Worm (Caenorhabditis elegans): ENCODE data around the gene nhr-195.

Gene nhr-195

DNA sequence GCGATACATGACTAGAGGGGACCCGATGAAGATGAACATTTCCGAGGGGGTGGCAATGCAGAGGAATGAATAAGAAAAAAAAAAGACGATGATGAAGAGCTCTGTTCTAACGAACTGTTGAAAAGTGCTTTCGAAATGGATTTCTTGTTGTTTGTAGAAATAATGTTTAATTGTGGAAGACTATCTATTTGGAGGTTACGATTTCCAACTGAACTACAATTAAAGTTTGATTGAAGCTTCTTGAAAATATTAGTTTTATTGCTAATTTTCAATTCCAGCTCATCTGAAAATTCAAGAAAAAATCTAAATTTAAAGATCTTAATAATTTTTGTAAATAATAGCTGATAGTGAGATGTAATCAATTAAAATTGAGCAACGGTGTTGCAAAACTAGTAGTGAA lies 27.7 kb downstream of the nhr-195 start:
- TF ChIP-seq dao-5 (tag; optimal IDR thresholded peaks at IDR 0.05) (no peak), him-1 (tag; optimal IDR thresholded peaks at IDR 0.05) (no peak), W03F9.2 (tag; optimal IDR thresholded peaks at IDR 0.05) (no peak)

DNA sequence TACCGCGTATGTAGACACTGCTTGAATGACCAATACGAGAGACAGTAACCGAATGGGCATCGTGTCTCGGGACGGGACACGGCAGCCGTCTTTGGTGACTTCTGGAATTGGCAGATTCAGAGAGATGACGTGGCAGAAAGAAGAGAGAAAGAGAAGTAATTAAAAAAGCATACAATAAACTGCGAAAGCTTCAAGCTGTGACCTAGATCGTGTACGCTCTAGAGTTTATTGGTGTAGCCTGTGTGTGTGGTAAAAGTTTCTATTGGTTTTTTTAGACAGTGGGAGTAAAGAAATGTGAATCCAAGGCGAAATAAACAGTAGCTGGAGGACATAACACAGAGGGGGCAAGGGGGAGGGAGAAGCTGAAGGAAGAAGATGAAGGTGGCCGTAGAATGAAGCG lies 28.2 kb downstream of the nhr-195 start, which contains the start of gene T19A5.3:
Gene T19A5.3 (minus strand): TSS at position 101 of the 400 bp plus-strand sequence.
- no peak for TF ChIP-seq W03F9.2 (tag; optimal IDR thresholded peaks at IDR 0.05)
- TF ChIP-seq him-1 (tag; optimal IDR thresholded peaks at IDR 0.05): no peak
- TF ChIP-seq dao-5 (tag; optimal IDR thresholded peaks at IDR 0.05): no peak

DNA sequence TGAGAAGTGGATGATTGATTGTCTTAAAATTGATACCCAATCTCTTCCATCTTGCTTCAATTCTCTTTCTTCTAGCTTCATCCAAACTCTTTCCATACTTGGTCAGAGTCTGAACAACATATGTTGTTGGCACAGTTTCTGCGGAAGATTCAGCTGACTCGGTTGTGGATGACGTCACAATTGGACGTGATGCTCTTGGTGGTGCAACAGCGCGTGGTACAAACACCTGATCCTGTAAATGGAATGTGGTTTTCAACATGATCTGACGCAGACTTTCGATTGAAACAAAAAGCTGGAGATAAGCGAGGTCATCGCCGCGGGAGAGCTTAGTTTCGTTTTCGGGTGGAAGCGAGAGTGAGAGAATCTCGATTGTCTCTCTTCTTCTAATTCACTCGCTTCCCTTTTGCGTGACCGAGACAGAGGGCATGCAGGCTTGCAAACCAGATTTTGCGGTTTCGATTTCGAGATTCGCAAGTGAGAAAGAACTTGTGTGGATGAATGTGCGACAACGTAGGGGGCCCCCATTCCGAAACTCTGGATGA lies 29.7 kb downstream of the nhr-195 start:
- TF ChIP-seq dao-5 (tag; optimal IDR thresholded peaks at IDR 0.05) (no peak), W03F9.2 (tag; optimal IDR thresholded peaks at IDR 0.05) (no peak), him-1 (tag; optimal IDR thresholded peaks at IDR 0.05) (no peak)

DNA sequence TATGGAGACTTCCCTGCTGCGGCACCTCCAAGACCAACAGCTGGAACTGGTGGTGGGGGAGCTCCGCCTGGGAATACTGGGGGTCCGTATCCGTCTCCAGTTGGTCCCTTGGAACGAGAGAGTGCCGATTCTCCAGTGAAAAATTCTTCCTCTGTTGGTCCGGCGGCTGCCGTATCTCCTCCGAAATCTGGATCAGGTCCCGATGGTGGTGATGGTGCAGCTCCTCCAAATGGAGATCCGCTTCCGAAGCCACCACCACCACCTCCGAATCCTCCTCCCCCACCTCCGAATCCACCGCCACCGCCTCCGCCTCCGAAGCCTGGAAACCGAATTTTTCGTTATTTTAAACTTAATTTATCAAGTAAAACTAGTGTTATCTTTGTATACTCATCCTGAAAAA lies 31.8 kb downstream of the nhr-195 start:
- TF ChIP-seq him-1 (tag; optimal IDR thresholded peaks at IDR 0.05): no peak

DNA sequence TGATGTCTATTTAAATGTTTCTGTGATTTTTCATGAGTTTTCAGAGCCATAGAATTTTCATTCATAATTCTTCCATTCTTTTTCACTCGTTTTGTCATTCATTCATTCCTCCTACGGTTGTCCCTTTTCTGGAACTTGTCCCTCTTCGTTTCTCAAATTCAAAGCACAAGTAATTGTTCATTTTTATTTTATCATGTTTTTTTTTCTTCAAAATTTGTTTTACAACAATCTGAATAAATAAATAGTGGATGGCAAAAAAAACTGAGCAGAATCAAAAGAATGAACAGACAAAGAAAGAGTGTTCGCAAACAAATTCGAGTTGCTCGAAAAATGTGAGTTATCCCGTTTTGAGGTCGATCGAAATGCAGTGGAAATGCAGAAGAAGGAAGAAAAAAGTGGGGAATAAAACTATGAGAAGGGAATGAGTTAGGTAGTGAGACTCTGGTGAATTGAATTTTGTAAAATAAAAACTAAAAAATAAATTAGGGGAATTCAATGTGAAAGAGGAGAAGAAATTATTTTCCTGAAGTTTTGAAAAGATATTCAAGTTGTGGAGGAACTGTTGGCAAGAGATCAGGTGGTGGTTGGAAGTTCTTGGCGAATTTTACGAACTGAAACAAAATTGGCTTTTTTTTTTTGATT lies 32.6 kb downstream of the nhr-195 start:
- no peak for TF ChIP-seq dao-5 (tag; optimal IDR thresholded peaks at IDR 0.05)
- TF ChIP-seq W03F9.2 (tag; optimal IDR thresholded peaks at IDR 0.05): no peak
- TF ChIP-seq him-1 (tag; optimal IDR thresholded peaks at IDR 0.05): no peak

DNA sequence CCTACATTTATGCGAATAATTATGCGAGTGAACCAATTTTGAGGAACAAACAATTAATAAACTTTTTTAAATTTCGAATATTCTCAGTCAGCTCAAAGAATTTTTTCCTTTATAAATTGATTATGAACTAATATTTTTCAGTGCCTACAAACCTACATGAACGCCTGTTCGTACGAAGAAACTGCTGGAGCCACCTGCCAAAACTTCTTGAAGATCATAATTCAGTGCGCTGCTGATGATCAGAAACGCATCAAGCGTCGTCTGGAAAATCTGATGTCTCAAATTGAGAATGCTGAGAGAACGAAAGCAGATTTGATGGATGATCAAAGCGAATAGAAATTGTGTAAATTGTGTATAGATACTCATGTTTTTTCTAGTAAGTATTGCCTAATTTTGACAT lies 33.2 kb downstream of the nhr-195 start:
- TF ChIP-seq him-1 (tag; optimal IDR thresholded peaks at IDR 0.05) (no peak), dao-5 (tag; optimal IDR thresholded peaks at IDR 0.05) (no peak), W03F9.2 (tag; optimal IDR thresholded peaks at IDR 0.05) (no peak)

DNA sequence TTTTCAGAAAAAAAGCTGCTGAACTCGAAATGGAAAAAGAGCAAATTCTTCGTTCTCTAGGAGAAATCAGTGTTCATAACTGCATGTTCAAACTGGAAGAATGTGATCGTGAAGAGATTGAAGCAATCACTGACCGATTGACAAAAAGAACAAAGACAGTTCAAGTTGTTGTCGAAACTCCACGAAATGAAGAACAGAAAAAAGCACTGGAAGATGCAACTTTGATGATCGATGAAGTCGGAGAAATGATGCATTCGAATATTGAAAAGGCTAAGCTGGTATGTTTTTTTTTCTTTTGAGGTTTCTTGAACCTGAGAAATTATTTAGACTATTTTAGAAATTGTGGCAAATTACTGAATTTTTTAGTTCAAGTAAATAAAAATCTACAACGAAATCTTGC lies 33.7 kb downstream of the nhr-195 start:
- no peak for TF ChIP-seq him-1 (tag; optimal IDR thresholded peaks at IDR 0.05)
- TF ChIP-seq W03F9.2 (tag; optimal IDR thresholded peaks at IDR 0.05): no peak
- TF ChIP-seq dao-5 (tag; optimal IDR thresholded peaks at IDR 0.05): no peak

DNA sequence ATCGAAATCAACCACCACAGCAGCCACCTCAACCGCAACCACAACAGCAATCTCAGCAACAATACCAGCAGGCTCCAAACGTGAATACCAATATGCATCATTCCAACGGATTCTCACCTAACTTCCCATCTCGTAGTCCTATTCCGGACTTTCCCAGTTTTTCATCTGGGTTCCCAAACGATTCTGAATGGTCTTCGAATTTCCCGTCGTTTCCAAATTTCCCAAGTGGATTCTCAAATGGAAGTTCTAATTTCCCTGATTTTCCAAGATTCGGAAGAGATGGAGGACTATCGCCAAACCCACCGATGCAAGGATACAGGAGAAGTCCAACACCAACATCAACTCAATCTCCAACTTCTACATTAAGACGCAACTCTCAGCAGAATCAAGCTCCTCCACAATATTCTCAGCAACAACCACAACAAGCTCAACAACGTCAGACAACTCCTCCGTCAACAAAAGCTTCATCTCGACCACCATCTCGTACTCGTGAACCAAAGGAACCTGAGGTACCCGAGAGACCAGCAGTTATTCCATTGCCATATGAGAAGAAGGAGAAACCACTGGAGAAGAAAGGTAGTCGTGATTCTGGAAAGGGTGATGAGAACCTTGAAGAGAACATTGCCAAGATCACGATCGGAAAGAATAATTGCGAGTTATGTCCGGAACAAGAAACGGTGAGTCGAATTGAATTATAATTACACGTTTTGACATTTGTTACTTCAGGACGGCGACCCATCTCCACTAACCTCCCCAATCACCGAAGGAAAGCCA lies 34.5 kb downstream of the nhr-195 start:
- no peak for TF ChIP-seq him-1 (tag; optimal IDR thresholded peaks at IDR 0.05)
- TF ChIP-seq dao-5 (tag; optimal IDR thresholded peaks at IDR 0.05): no peak
- TF ChIP-seq W03F9.2 (tag; optimal IDR thresholded peaks at IDR 0.05): no peak

DNA sequence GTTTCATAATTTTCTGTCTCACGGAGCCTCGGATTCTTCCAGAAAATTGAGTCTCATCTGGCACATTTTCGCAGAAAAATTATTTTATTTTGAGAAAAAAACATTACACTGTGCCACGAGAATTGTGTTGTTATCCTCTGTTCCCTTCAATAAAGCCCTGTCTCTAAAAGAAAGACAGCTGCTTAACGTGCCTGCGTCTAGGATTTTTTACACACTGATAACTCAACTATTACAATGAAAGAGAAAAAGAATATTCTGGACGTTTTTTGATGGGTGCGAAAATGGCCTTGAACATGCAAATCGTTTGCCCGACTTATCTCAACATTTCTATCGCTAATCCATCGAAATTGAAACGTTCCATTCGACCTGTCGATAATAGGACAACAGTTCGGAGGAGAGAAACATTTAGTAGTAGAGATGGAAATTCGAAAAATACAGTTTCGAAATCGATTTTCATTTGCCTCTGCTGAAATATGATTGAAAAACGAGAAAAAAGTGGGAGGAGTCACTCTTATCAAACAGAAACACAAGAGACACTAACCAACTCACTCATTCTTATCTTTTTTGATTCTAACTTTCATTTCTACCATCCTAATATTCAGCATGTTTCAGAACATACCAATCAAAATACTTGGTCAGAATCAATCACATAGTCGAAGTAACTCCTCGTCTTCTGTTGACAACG lies 35.2 kb downstream of the nhr-195 start:
- no peak for TF ChIP-seq him-1 (tag; optimal IDR thresholded peaks at IDR 0.05)
- no peak for TF ChIP-seq W03F9.2 (tag; optimal IDR thresholded peaks at IDR 0.05)
- TF ChIP-seq dao-5 (tag; optimal IDR thresholded peaks at IDR 0.05): no peak

DNA sequence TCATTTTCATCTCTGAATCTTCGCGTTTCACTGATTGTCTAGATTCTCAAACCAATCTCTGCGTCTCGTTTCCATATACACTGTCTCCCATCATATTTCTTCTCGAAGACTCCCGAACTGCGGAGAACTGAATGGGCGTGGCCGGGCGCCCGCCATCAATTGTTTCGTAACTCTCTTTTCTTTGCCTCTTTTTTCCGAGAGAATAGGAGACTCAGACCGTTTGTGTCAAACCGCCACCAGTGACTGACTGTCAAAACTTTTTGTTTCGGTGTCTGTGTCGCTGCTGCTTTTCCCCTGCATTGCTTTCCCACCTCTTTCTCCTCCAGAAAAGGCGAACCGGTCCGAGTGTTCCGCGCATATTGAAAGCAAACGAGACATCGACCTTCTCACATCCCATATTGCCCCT lies 36.0 kb downstream of the nhr-195 start, which contains the start of gene unc-23:
Gene unc-23 (plus strand): TSS at position 176 of the 406 bp plus-strand sequence.
- TF ChIP-seq W03F9.2 (tag; optimal IDR thresholded peaks at IDR 0.05) (peak; percentile 54), dao-5 (tag; optimal IDR thresholded peaks at IDR 0.05) (peak; percentile 68), him-1 (tag; optimal IDR thresholded peaks at IDR 0.05) (no peak)

DNA sequence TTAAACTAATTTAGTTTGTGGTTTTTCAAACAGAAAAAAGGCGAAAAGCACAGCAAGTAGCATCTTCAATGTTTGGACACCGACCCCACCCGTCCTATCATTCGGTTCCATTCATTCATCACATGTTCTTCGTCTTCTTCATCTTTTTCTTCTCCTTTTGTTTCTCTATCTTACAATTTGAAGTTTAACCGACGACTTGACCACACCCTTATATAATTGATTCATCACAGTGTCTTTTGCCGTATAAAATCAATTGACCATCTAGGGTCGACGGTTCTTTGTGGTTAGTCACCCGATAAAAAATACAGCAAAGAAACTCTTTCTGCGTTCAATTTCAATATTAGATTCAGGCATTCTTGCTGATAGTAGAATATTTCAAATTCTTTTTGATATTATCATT lies 37.1 kb downstream of the nhr-195 start:
- no peak for TF ChIP-seq dao-5 (tag; optimal IDR thresholded peaks at IDR 0.05)
- TF ChIP-seq him-1 (tag; optimal IDR thresholded peaks at IDR 0.05): no peak
- TF ChIP-seq W03F9.2 (tag; optimal IDR thresholded peaks at IDR 0.05): no peak

DNA sequence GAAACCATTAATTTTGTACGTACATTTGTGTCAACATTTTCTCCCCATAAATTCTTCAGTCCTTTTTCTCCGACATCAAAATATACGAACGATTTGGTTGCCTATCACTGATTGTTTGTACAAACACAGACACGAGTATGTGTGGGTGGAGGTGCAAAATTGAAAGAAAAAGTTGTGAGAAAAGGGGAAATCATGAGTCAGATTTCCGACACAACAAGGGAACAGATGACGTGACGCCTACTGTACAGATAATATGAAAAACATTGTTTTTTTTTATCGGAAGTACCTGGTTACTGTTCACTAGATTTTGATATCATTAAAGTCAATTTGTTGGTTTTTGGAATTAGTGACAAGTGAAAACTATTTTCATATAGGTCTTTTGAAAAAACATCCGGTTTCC lies 37.9 kb downstream of the nhr-195 start:
- TF ChIP-seq W03F9.2 (tag; optimal IDR thresholded peaks at IDR 0.05): no peak
- TF ChIP-seq dao-5 (tag; optimal IDR thresholded peaks at IDR 0.05): no peak
- no peak for TF ChIP-seq him-1 (tag; optimal IDR thresholded peaks at IDR 0.05)

DNA sequence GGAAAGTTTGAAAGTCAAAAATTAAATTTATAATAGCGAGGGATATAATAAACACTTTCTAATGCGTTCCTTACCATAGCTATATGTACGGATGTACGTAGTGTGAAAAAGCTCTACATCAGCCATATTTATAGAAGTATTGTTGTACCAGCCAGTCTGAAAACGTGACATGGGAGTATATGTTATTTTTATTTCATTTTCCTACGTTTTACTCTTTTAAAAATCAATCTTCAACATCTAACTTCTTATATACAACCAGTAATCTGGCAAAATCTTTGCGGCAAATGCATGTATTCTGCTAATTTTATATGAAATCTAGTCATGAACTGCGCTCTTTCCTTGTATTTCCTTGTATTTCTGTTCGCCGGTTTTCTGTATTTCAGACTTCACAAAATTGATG lies 39.9 kb downstream of the nhr-195 start, which contains the start of gene H14N18.2:
Gene H14N18.2 (plus strand): TSS at position 301 of the 400 bp plus-strand sequence.
- TF ChIP-seq him-1 (tag; optimal IDR thresholded peaks at IDR 0.05): no peak
- no peak for TF ChIP-seq W03F9.2 (tag; optimal IDR thresholded peaks at IDR 0.05)
- no peak for TF ChIP-seq dao-5 (tag; optimal IDR thresholded peaks at IDR 0.05)

DNA sequence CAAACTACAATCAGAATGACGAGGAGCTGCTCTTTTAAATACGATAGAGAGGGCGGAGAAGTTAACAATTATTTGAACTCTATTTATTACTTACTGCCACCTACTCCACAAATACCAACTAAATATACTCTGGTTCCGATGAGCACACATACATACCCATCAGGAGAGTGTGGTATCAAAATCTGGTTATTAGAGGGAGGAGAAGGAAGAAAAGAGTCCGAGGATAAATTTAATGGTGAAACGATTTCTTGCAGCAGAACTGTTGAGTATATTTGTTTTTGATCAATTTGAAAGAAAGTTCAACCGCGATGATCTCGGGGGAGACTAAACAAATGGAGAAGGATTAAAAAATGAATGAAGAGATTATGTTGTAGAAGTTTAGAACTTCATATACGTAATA lies 43.2 kb downstream of the nhr-195 start, which contains the start of gene H14N18.4:
Gene H14N18.4 (minus strand): TSS at position 12 of the 400 bp plus-strand sequence.
- TF ChIP-seq dao-5 (tag; optimal IDR thresholded peaks at IDR 0.05) (no peak), him-1 (tag; optimal IDR thresholded peaks at IDR 0.05) (no peak), W03F9.2 (tag; optimal IDR thresholded peaks at IDR 0.05) (no peak)
